Fruit fly (Drosophila melanogaster) whole organism, embryonic: ENCODE results near the gene Grx5.

Experiments
- Atf3 ChIP-seq: fragments of 200-800 bp; sonication (Bioruptor generic); optimal IDR thresholded peaks from 3 replicates; lab custom pipeline; 2016; ENCODE audit warnings: missing biosample characterization, missing genetic modification characterization
- B-H2 ChIP-seq: fragments of 200-800 bp; sonication (Bioruptor generic); optimal IDR thresholded peaks from 2 replicates; lab custom pipeline; 2018; ENCODE audit warnings: missing biosample characterization, mild to moderate bottlenecking, missing genetic modification characterization
- Bteb2 ChIP-seq: fragments of 200-800 bp; sonication (Bioruptor generic); optimal IDR thresholded peaks from 2 replicates; lab custom pipeline; 2016; ENCODE audit warnings: missing biosample characterization, missing genetic modification characterization
- CG10565 ChIP-seq: fragments of 200-800 bp; sonication (Bioruptor generic); optimal IDR thresholded peaks from 3 replicates; lab custom pipeline; 2016; ENCODE audit warnings: missing biosample characterization, mild to moderate bottlenecking, missing genetic modification characterization
- CG10959 ChIP-seq: fragments of 200-800 bp; sonication (Bioruptor generic); IDR thresholded peaks from 2 replicates; pipeline ENCODE4 v1.3.6; 2022; ENCODE audit warnings: missing biosample characterization, missing genetic modification characterization
- CG12071 ChIP-seq: fragments of 200-800 bp; sonication (Bioruptor generic); optimal IDR thresholded peaks from 3 replicates; lab custom pipeline; 2018; ENCODE audit warnings: missing biosample characterization, mild to moderate bottlenecking, missing genetic modification characterization
- CG12942 ChIP-seq: fragments of 200-800 bp; sonication (Bioruptor generic); optimal IDR thresholded peaks from 3 replicates; lab custom pipeline; 2016; ENCODE audit warnings: missing biosample characterization, missing genetic modification characterization
- CG13424 ChIP-seq: fragments of 200-800 bp; sonication (Bioruptor generic); optimal IDR thresholded peaks from 2 replicates; lab custom pipeline; 2019; ENCODE audit warnings: missing biosample characterization, mild to moderate bottlenecking, missing genetic modification characterization, moderate library complexity
- CG15011 ChIP-seq: fragments of 200-800 bp; sonication (Bioruptor generic); optimal IDR thresholded peaks from 3 replicates; lab custom pipeline; 2018; ENCODE audit warnings: missing biosample characterization, mild to moderate bottlenecking, missing genetic modification characterization
- CG15601 ChIP-seq: fragments of 200-800 bp; sonication (Bioruptor generic); optimal IDR thresholded peaks from 3 replicates; lab custom pipeline; 2019; ENCODE audit warnings: missing biosample characterization, mild to moderate bottlenecking, missing genetic modification characterization, moderate library complexity
- CG17612 ChIP-seq: fragments of 200-800 bp; sonication (Bioruptor generic); IDR thresholded peaks from 2 replicates; pipeline ENCODE4 v1.3.6; 2022; ENCODE audit warnings: missing biosample characterization, missing genetic modification characterization
- CG17912 ChIP-seq: fragments of 200-800 bp; sonication (Bioruptor generic); optimal IDR thresholded peaks from 2 replicates; lab custom pipeline; 2018; ENCODE audit warnings: missing biosample characterization, mild to moderate bottlenecking, missing genetic modification characterization
- CG3163 ChIP-seq: fragments of 200-800 bp; sonication (Bioruptor generic); optimal IDR thresholded peaks from 3 replicates; lab custom pipeline; 2016; ENCODE audit warnings: missing biosample characterization, missing genetic modification characterization
- CG3847 ChIP-seq: fragments of 200-800 bp; sonication (Bioruptor generic); IDR thresholded peaks from 2 replicates; pipeline ENCODE4 v1.3.6; 2022; ENCODE audit warnings: missing biosample characterization, missing genetic modification characterization
- CG9437 ChIP-seq: fragments of 200-800 bp; sonication (Bioruptor generic); optimal IDR thresholded peaks from 2 replicates; lab custom pipeline; 2018; ENCODE audit warnings: missing biosample characterization, mild to moderate bottlenecking, missing genetic modification characterization
- CoRest ChIP-seq: fragments of 200-800 bp; sonication (Bioruptor generic); optimal IDR thresholded peaks from 3 replicates; lab custom pipeline; 2018; ENCODE audit warnings: missing biosample characterization, mild to moderate bottlenecking, missing genetic modification characterization, moderate library complexity
- Doc2 ChIP-seq: fragments of 200-800 bp; sonication (Bioruptor generic); IDR thresholded peaks from 2 replicates; pipeline ENCODE4 v1.3.6; 2022; ENCODE audit warnings: missing biosample characterization, missing genetic modification characterization
- Eip74EF ChIP-seq, 2 experiments: fragments of 200-800 bp in 1 of 2; fragments of >200 bp in 1 of 2; sonication (Bioruptor generic) in 1 of 2; optimal IDR thresholded peaks; 2 replicates each; lab custom pipeline; 2017 to 2019; ENCODE audit warnings: missing biosample characterization in 2 of 2, missing genetic modification characterization in 2 of 2, mild to moderate bottlenecking in 1 of 2, moderate library complexity in 1 of 2
- HmgD ChIP-seq: fragments of 200-800 bp; sonication (Bioruptor generic); optimal IDR thresholded peaks from 3 replicates; lab custom pipeline; 2016; ENCODE audit warnings: missing biosample characterization, missing genetic modification characterization
- Hr39 ChIP-seq: fragments of >200 bp; optimal IDR thresholded peaks from 2 replicates; lab custom pipeline; 2017
- Kr ChIP-seq: fragments of 200-800 bp; sonication (Bioruptor generic); optimal IDR thresholded peaks from 2 replicates; lab custom pipeline; 2017; ENCODE audit warnings: missing biosample characterization, mild to moderate bottlenecking, missing genetic modification characterization
- Lhr ChIP-seq: fragments of 200-800 bp; sonication (Bioruptor generic); optimal IDR thresholded peaks from 3 replicates; lab custom pipeline; 2017; ENCODE audit warnings: mild to moderate bottlenecking, missing biosample characterization, missing genetic modification reagents, missing genetic modification characterization
- NC2α ChIP-seq: fragments of 200-800 bp; sonication (Bioruptor generic); optimal IDR thresholded peaks from 2 replicates; lab custom pipeline; 2016; ENCODE audit warnings: missing biosample characterization, missing genetic modification characterization
- Oli ChIP-seq: fragments of 200-800 bp; sonication (Bioruptor generic); optimal IDR thresholded peaks from 2 replicates; lab custom pipeline; 2018; ENCODE audit warnings: missing biosample characterization, mild to moderate bottlenecking, missing genetic modification characterization, moderate library complexity
- Ravus ChIP-seq: fragments of 200-800 bp; sonication (Bioruptor generic); IDR thresholded peaks from 2 replicates; pipeline ENCODE4 v1.3.6; 2022; ENCODE audit warnings: missing biosample characterization, missing genetic modification characterization
- Side ChIP-seq: fragments of 200-800 bp; sonication (Bioruptor generic); optimal IDR thresholded peaks from 2 replicates; lab custom pipeline; 2016; ENCODE audit warnings: missing biosample characterization, missing genetic modification characterization
- Six4 ChIP-seq: fragments of 200-800 bp; sonication (Bioruptor generic); optimal IDR thresholded peaks from 2 replicates; lab custom pipeline; 2016; ENCODE audit warnings: missing biosample characterization, missing genetic modification characterization
- Sox102F ChIP-seq: fragments of 200-800 bp; sonication (Bioruptor generic); optimal IDR thresholded peaks from 2 replicates; lab custom pipeline; 2018; ENCODE audit warnings: missing biosample characterization, mild to moderate bottlenecking, missing genetic modification characterization, moderate library complexity
- Vsx1 ChIP-seq: fragments of 200-800 bp; sonication (Bioruptor generic); optimal IDR thresholded peaks from 2 replicates; lab custom pipeline; 2017; ENCODE audit warnings: missing biosample characterization, mild to moderate bottlenecking, missing genetic modification characterization, missing genetic modification reagents
- ab ChIP-seq: fragments of 200-800 bp; sonication (Bioruptor generic); optimal IDR thresholded peaks from 2 replicates; lab custom pipeline; 2016; ENCODE audit warnings: missing biosample characterization, missing genetic modification characterization
- al ChIP-seq: fragments of 200-800 bp; sonication (Bioruptor generic); IDR thresholded peaks from 2 replicates; pipeline ENCODE4 v1.3.6; 2022; ENCODE audit warnings: missing biosample characterization, missing genetic modification characterization
- bcd ChIP-seq: fragments of 200-800 bp; sonication (Bioruptor generic); optimal IDR thresholded peaks from 2 replicates; lab custom pipeline; 2017; ENCODE audit warnings: missing biosample characterization, mild to moderate bottlenecking, missing genetic modification characterization
- cg ChIP-seq: fragments of 200-800 bp; sonication (Bioruptor generic); optimal IDR thresholded peaks from 3 replicates; lab custom pipeline; 2019; ENCODE audit warnings: missing biosample characterization, mild to moderate bottlenecking, missing genetic modification characterization, moderate library complexity
- crc ChIP-seq: fragments of 200-800 bp; sonication (Bioruptor generic); optimal IDR thresholded peaks from 2 replicates; lab custom pipeline; 2016; ENCODE audit warnings: missing biosample characterization, missing genetic modification characterization
- danr ChIP-seq: fragments of 200-800 bp; sonication (Bioruptor generic); IDR thresholded peaks from 2 replicates; pipeline ENCODE4 v1.3.6; 2022; ENCODE audit warnings: missing biosample characterization, missing genetic modification characterization
- dpn ChIP-seq, 2 experiments: fragments of 200-800 bp; sonication (Bioruptor generic); optimal IDR thresholded peaks; 3 replicates each; lab custom pipeline; 2016; ENCODE audit warnings: missing biosample characterization in 2 of 2, missing genetic modification characterization in 2 of 2
- ewg ChIP-seq: fragments of 200-800 bp; sonication (Bioruptor generic); optimal IDR thresholded peaks from 3 replicates; lab custom pipeline; 2017; ENCODE audit warnings: mild to moderate bottlenecking, missing biosample characterization, missing genetic modification reagents, missing genetic modification characterization
- fd64A ChIP-seq: fragments of 200-800 bp; sonication (Bioruptor generic); optimal IDR thresholded peaks from 3 replicates; lab custom pipeline; 2018; ENCODE audit warnings: missing biosample characterization, mild to moderate bottlenecking, missing genetic modification characterization
- hkb ChIP-seq, 2 experiments: fragments of 200-800 bp in 1 of 2; fragments of >200 bp in 1 of 2; sonication (Bioruptor generic) in 1 of 2; IDR thresholded peaks in 1 of 2; optimal IDR thresholded peaks in 1 of 2; 2 replicates each; pipeline versions ENCODE4 v1.3.6 to Lab custom; 2017 to 2022; ENCODE audit warnings: missing biosample characterization in 1 of 2, missing genetic modification characterization in 1 of 2
- ind ChIP-seq: fragments of 200-800 bp; sonication (Bioruptor generic); optimal IDR thresholded peaks from 3 replicates; lab custom pipeline; 2016; ENCODE audit warnings: missing biosample characterization, missing genetic modification characterization
- jumu ChIP-seq: fragments of 200-800 bp; sonication (Bioruptor generic); optimal IDR thresholded peaks from 3 replicates; lab custom pipeline; 2016; ENCODE audit warnings: missing biosample characterization, missing genetic modification characterization
- kah ChIP-seq: fragments of 200-800 bp; sonication (Bioruptor generic); optimal IDR thresholded peaks from 2 replicates; lab custom pipeline; 2018; ENCODE audit warnings: missing biosample characterization, mild to moderate bottlenecking, missing genetic modification characterization
- lmd ChIP-seq: fragments of 200-800 bp; sonication (Bioruptor generic); IDR thresholded peaks from 2 replicates; pipeline ENCODE4 v1.3.6; 2022; ENCODE audit warnings: missing biosample characterization, missing genetic modification characterization
- nmo ChIP-seq: fragments of 200-800 bp; sonication (Bioruptor generic); optimal IDR thresholded peaks from 2 replicates; lab custom pipeline; 2018; ENCODE audit warnings: missing biosample characterization, mild to moderate bottlenecking, missing genetic modification characterization, moderate library complexity
- nom ChIP-seq: fragments of 200-800 bp; sonication (Bioruptor generic); optimal IDR thresholded peaks from 2 replicates; lab custom pipeline; 2017; ENCODE audit warnings: missing biosample characterization, missing genetic modification characterization, mild to moderate bottlenecking, moderate library complexity, missing genetic modification reagents
- pb ChIP-seq: fragments of 200-800 bp; sonication (Bioruptor generic); optimal IDR thresholded peaks from 3 replicates; lab custom pipeline; 2016; ENCODE audit warnings: missing biosample characterization, missing genetic modification characterization
- pum ChIP-seq: fragments of 200-800 bp; sonication (Bioruptor generic); optimal IDR thresholded peaks from 2 replicates; lab custom pipeline; 2016; ENCODE audit warnings: missing biosample characterization, missing genetic modification characterization
- sim ChIP-seq: fragments of 200-800 bp; sonication (Bioruptor generic); IDR thresholded peaks from 2 replicates; pipeline ENCODE4 v1.3.6; 2022; ENCODE audit warnings: missing biosample characterization, missing genetic modification characterization
- tll ChIP-seq, 2 experiments: fragments of 200-800 bp in 1 of 2; fragments of >200 bp in 1 of 2; sonication (Bioruptor generic) in 1 of 2; optimal IDR thresholded peaks; 2 replicates each; lab custom pipeline; 2017 to 2019; ENCODE audit warnings: missing biosample characterization in 2 of 2, missing genetic modification characterization in 2 of 2, mild to moderate bottlenecking in 1 of 2, moderate library complexity in 1 of 2
- trh ChIP-seq: fragments of 200-800 bp; sonication (Bioruptor generic); optimal IDR thresholded peaks from 2 replicates; lab custom pipeline; 2016; ENCODE audit warnings: missing biosample characterization, missing genetic modification characterization
- z ChIP-seq: fragments of 200-800 bp; sonication (Bioruptor generic); IDR thresholded peaks from 3 replicates; pipeline ENCODE4 v1.3.6; 2022; ENCODE audit warnings: missing biosample characterization, missing genetic modification characterization

Grx5 gene

dm6 chrX:14839047-14839446, 1.0 kb upstream of the Grx5 start, which contains the start of the genes CG32590 and Flo2 (continued):
- TF ChIP-seq nom (GFP tag; lab: Kevin White, UChicago) (no peak), jumu (GFP tag; lab: Kevin White, UChicago) (peak; percentile 67), CG13424 (tag; lab: Kevin White, UChicago) (peak; percentile 75), z (GFP tag; lab: Robert Waterston, UW) (no peak), kah (GFP tag; lab: Kevin White, UChicago) (no peak), ind (peak; percentile 79), Hr39 (lab: Kevin White, UChicago) (no peak), NC2α (peak; percentile 24), hkb (optimal IDR thresholded peaks at IDR 0.05; lab: Kevin White, UChicago) (no peak), hkb (GFP tag; IDR thresholded peaks at IDR 0.05; lab: Robert Waterston, UW) (peak; percentile 73), Lhr (GFP tag; lab: Kevin White, UChicago) (peak; percentile 52), Ravus (GFP tag; lab: Robert Waterston, UW) (peak; percentile 21), pum (GFP tag; lab: Kevin White, UChicago) (peak; percentile 74), danr (GFP tag; lab: Robert Waterston, UW) (peak; percentile 69), CG3163 (GFP tag; lab: Kevin White, UChicago) (no peak), ewg (GFP tag; lab: Kevin White, UChicago) (peak; percentile 28), pb (no peak), CoRest (tag; lab: Kevin White, UChicago) (peak; percentile 74), CG12942 (peak; percentile 76), tll (GFP tag; optimal IDR thresholded peaks at IDR 0.05; lab: Kevin White, UChicago) (no peak), B-H2 (peak; percentile 69), CG10959 (GFP tag; lab: Robert Waterston, UW) (peak; percentile 61), Atf3 (GFP tag; lab: Kevin White, UChicago) (peak; percentile 36), Doc2 (GFP tag; lab: Robert Waterston, UW) (0 out of 2 replicates have a peak, but pooled peaks have one; percentile 22), crc (GFP tag; lab: Kevin White, UChicago) (peak; percentile 9), al (GFP tag; lab: Robert Waterston, UW) (peak; percentile 81), bcd (peak; percentile 34), ab (GFP tag; lab: Kevin White, UChicago) (no peak), dpn (GFP tag; optimal IDR thresholded peaks at IDR 0.05; lab: Kevin White, UChicago) (peak; percentile 79 to 81), CG3847 (GFP tag; lab: Robert Waterston, UW) (peak; percentile 81), Kr (GFP tag; lab: Kevin White, UChicago) (no peak), CG17612 (GFP tag; lab: Robert Waterston, UW) (0 out of 2 replicates have a peak, but pooled peaks have one; percentile 28), CG10565 (GFP tag; lab: Kevin White, UChicago) (no peak), fd64A (GFP tag; lab: Kevin White, UChicago) (no peak), cg (GFP tag; lab: Kevin White, UChicago) (no peak), CG15011 (GFP tag; lab: Kevin White, UChicago) (no peak), Bteb2 (GFP tag; lab: Kevin White, UChicago) (peak; percentile 53), Vsx1 (GFP tag; lab: Kevin White, UChicago) (peak; percentile 72), Eip74EF (GFP tag; optimal IDR thresholded peaks at IDR 0.05; lab: Kevin White, UChicago) (peak in 1 of 2 experiments; percentile 27), sim (GFP tag; lab: Robert Waterston, UW) (peak; percentile 47; the same call in 1 of the 2 replicates), Six4 (GFP tag; lab: Kevin White, UChicago) (peak; percentile 63), CG15601 (peak; percentile 50), CG17912 (GFP tag; lab: Kevin White, UChicago) (no peak), Side (GFP tag; lab: Kevin White, UChicago) (peak; percentile 70), Oli (tag; lab: Kevin White, UChicago) (peak; percentile 38), trh (GFP tag; lab: Kevin White, UChicago) (peak; percentile 48), CG12071 (GFP tag; lab: Kevin White, UChicago) (peak; percentile 6), lmd (GFP tag; lab: Robert Waterston, UW) (peak; percentile 76), HmgD (GFP tag; lab: Kevin White, UChicago) (no peak), nmo (GFP tag; lab: Kevin White, UChicago) (peak; percentile 79), Sox102F (GFP tag; lab: Kevin White, UChicago) (peak; percentile 77), CG9437 (GFP tag; lab: Kevin White, UChicago) (no peak)
